Worm (Caenorhabditis elegans) whole organism, L2 larva: Measurements from ENCODE around the gene F54B11.8.

Experiments used
- alr-1 ChIP-seq: fragments of 150-350 bp; optimal IDR thresholded peaks from 2 replicates; lab custom pipeline; 2014; ENCODE audit warnings: missing biosample characterization, missing genetic modification characterization
- blmp-1 ChIP-seq: sonication (generic microtip); optimal IDR thresholded peaks from 2 replicates; lab custom pipeline; 2017; ENCODE audit warnings: missing genetic modification characterization, mild to moderate bottlenecking, missing compliant biosample characterization, antibody characterized with exemption, moderate library complexity; ENCODE audit not compliant: insufficient read depth
- dmd-4 ChIP-seq: sonication (generic microtip); optimal IDR thresholded peaks from 2 replicates; lab custom pipeline; 2017; ENCODE audit warnings: missing biosample characterization, missing genetic modification characterization
- egl-27 ChIP-seq: sonication (generic microtip); optimal IDR thresholded peaks from 3 replicates; lab custom pipeline; 2017; ENCODE audit warnings: missing biosample characterization, missing genetic modification reagents, missing genetic modification characterization
- fos-1 ChIP-seq: fragments of 150-350 bp; optimal IDR thresholded peaks from 2 replicates; lab custom pipeline; 2014; ENCODE audit warnings: missing biosample characterization, missing genetic modification characterization
- nhr-77 ChIP-seq: fragments of 150-350 bp; optimal IDR thresholded peaks from 2 replicates; lab custom pipeline; 2014; ENCODE audit warnings: missing biosample characterization, missing genetic modification characterization
- snpc-4 ChIP-seq: fragments of 150-350 bp; optimal IDR thresholded peaks from 2 replicates; lab custom pipeline; 2014; ENCODE audit warnings: missing biosample characterization, missing genetic modification characterization
- unc-39 ChIP-seq: fragments of 150-350 bp; optimal IDR thresholded peaks from 2 replicates; lab custom pipeline; 2014; ENCODE audit warnings: missing biosample characterization, missing genetic modification characterization
- unc-62 ChIP-seq: fragments of 150-350 bp; optimal IDR thresholded peaks from 2 replicates; lab custom pipeline; 2014; ENCODE audit warnings: missing biosample characterization, missing genetic modification reagents, missing genetic modification characterization

DNA sequence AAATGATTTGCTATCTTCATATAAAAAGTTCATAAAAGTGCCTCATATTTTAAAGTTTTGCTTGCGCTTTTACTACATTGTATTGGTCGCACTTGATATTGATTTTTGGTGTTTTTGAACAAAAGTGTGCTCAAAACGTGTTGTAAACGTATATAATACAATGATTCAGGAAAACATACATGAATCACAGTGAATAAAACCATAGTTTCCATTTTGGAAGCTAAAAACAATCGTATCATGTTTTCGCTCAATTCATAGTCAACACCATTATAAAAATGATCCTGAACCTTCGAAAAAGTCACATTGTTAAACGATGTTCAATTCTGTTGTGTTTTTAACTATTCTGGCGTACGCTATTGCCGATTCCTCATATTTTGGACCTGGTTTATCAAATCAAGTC lies 43.6 kb upstream of the F54B11.8 start, which contains the start of gene C40C9.3:
- TF ChIP-seq unc-39 (tag; lab: Kevin White, UChicago) = no peak
- no peak for TF ChIP-seq dmd-4 (tag; lab: Kevin White, UChicago)
- TF ChIP-seq fos-1 (tag; lab: Kevin White, UChicago) = no peak
- no peak for TF ChIP-seq unc-62
- TF ChIP-seq egl-27 (tag; lab: Kevin White, UChicago) = no peak
- no peak for TF ChIP-seq blmp-1
- TF ChIP-seq snpc-4 (tag; lab: Kevin White, UChicago) = no peak
- TF ChIP-seq alr-1 = no peak
- TF ChIP-seq nhr-77 (tag; lab: Kevin White, UChicago) = no peak
